Fruit fly (Drosophila melanogaster) whole organism, embryonic: ENCODE results near the gene DCAF12.

Source experiments
- C15 ChIP-seq: fragments of 200-800 bp; sonication (Bioruptor generic); IDR thresholded peaks from 3 replicates; pipeline ENCODE4 v1.3.6; 2022; ENCODE audit warnings: missing biosample characterization, missing genetic modification characterization
- CG1024 ChIP-seq: fragments of 200-800 bp; sonication (Bioruptor generic); IDR thresholded peaks from 2 replicates; pipeline ENCODE4 v1.3.6; 2022; ENCODE audit warnings: missing biosample characterization, missing genetic modification characterization
- CG12659 ChIP-seq: fragments of 200-800 bp; sonication (Bioruptor generic); optimal IDR thresholded peaks from 3 replicates; lab custom pipeline; 2017; ENCODE audit warnings: mild to moderate bottlenecking, missing biosample characterization, missing genetic modification reagents, missing genetic modification characterization
- CG13296 ChIP-seq: fragments of 200-800 bp; sonication (Bioruptor generic); optimal IDR thresholded peaks from 3 replicates; lab custom pipeline; 2018; ENCODE audit warnings: missing biosample characterization, mild to moderate bottlenecking, missing genetic modification characterization
- CG14441 ChIP-seq: fragments of 200-800 bp; sonication (Bioruptor generic); IDR thresholded peaks from 2 replicates; pipeline ENCODE4 v1.3.6; 2022; ENCODE audit warnings: missing biosample characterization, missing genetic modification characterization
- CG14860 ChIP-seq: fragments of 200-800 bp; sonication (Bioruptor generic); IDR thresholded peaks from 3 replicates; pipeline ENCODE4 v1.3.6; 2022; ENCODE audit warnings: missing biosample characterization, missing genetic modification characterization; ENCODE audit not compliant: partially characterized antibody
- CG15601 ChIP-seq: fragments of 200-800 bp; sonication (Bioruptor generic); optimal IDR thresholded peaks from 3 replicates; lab custom pipeline; 2019; ENCODE audit warnings: missing biosample characterization, mild to moderate bottlenecking, missing genetic modification characterization, moderate library complexity
- CG15696 ChIP-seq: fragments of 200-800 bp; sonication (Bioruptor generic); optimal IDR thresholded peaks from 2 replicates; lab custom pipeline; 2019; ENCODE audit warnings: missing biosample characterization, mild to moderate bottlenecking, missing genetic modification characterization, moderate library complexity
- CG17328 ChIP-seq: fragments of 200-800 bp; sonication (Bioruptor generic); IDR thresholded peaks from 2 replicates; pipeline ENCODE4 v1.3.6; 2022; ENCODE audit warnings: missing biosample characterization, missing genetic modification characterization
- CG17359 ChIP-seq: fragments of 200-800 bp; sonication (Bioruptor generic); optimal IDR thresholded peaks from 3 replicates; lab custom pipeline; 2018; ENCODE audit warnings: missing biosample characterization, mild to moderate bottlenecking, missing genetic modification characterization, moderate library complexity
- CG2889 ChIP-seq: fragments of 200-800 bp; sonication (Bioruptor generic); IDR thresholded peaks from 3 replicates; pipeline ENCODE4 v1.3.6; 2022; ENCODE audit warnings: missing biosample characterization, missing genetic modification characterization
- CG3065 ChIP-seq: fragments of 200-800 bp; sonication (Bioruptor generic); optimal IDR thresholded peaks from 2 replicates; lab custom pipeline; 2016; ENCODE audit warnings: missing biosample characterization, missing genetic modification characterization
- CG3995 ChIP-seq: fragments of 200-800 bp; sonication (Bioruptor generic); optimal IDR thresholded peaks from 3 replicates; lab custom pipeline; 2016; ENCODE audit warnings: missing biosample characterization, missing genetic modification characterization
- CG4854 ChIP-seq: fragments of 200-800 bp; sonication (Bioruptor generic); optimal IDR thresholded peaks from 2 replicates; lab custom pipeline; 2016; ENCODE audit warnings: missing biosample characterization, missing genetic modification characterization, inconsistent platforms
- CG7372 ChIP-seq: fragments of 200-800 bp; sonication (Bioruptor generic); IDR thresholded peaks from 2 replicates; pipeline ENCODE4 v1.3.6; 2022; ENCODE audit warnings: missing biosample characterization, missing genetic modification characterization
- CG7556 ChIP-seq: fragments of 200-800 bp; sonication (Bioruptor generic); optimal IDR thresholded peaks from 2 replicates; lab custom pipeline; 2017; ENCODE audit warnings: missing biosample characterization, mild to moderate bottlenecking, missing genetic modification characterization
- CG7928 ChIP-seq: fragments of 200-800 bp; sonication (Bioruptor generic); optimal IDR thresholded peaks from 2 replicates; lab custom pipeline; 2017; ENCODE audit warnings: missing biosample characterization, mild to moderate bottlenecking, missing genetic modification characterization
- CG8944 ChIP-seq: fragments of 200-800 bp; sonication (Bioruptor generic); optimal IDR thresholded peaks from 3 replicates; lab custom pipeline; 2016; ENCODE audit warnings: missing biosample characterization, missing genetic modification characterization
- D19A ChIP-seq: fragments of 200-800 bp; optimal IDR thresholded peaks from 3 replicates; lab custom pipeline; 2019; ENCODE audit warnings: missing biosample characterization, mild to moderate bottlenecking, missing genetic modification characterization, moderate library complexity
- H2.0 ChIP-seq: fragments of 200-800 bp; sonication (Bioruptor generic); IDR thresholded peaks from 2 replicates; pipeline ENCODE4 v1.3.6; 2022; ENCODE audit warnings: missing biosample characterization, missing genetic modification characterization
- Hr39 ChIP-seq: fragments of >200 bp; optimal IDR thresholded peaks from 2 replicates; lab custom pipeline; 2017
- Lpt ChIP-seq: fragments of >200 bp; optimal IDR thresholded peaks from 2 replicates; lab custom pipeline; 2018; ENCODE audit warnings: missing biosample characterization, missing genetic modification characterization
- Mrtf ChIP-seq: fragments of 200-800 bp; sonication (Bioruptor generic); IDR thresholded peaks from 3 replicates; pipeline ENCODE4 v1.3.6; 2022; ENCODE audit warnings: missing biosample characterization, missing genetic modification characterization
- NC2α ChIP-seq: fragments of 200-800 bp; sonication (Bioruptor generic); optimal IDR thresholded peaks from 2 replicates; lab custom pipeline; 2016; ENCODE audit warnings: missing biosample characterization, missing genetic modification characterization
- Poxn ChIP-seq: fragments of 200-800 bp; sonication (Bioruptor generic); IDR thresholded peaks from 2 replicates; pipeline ENCODE4 v1.3.6; 2022; ENCODE audit warnings: missing biosample characterization, missing genetic modification characterization
- Sin3A ChIP-seq: fragments of >200 bp; optimal IDR thresholded peaks from 2 replicates; lab custom pipeline; 2018
- Sry-β ChIP-seq: fragments of 200-800 bp; sonication (Bioruptor generic); optimal IDR thresholded peaks from 2 replicates; lab custom pipeline; 2018; ENCODE audit warnings: missing biosample characterization, mild to moderate bottlenecking, missing genetic modification characterization, moderate library complexity
- Stat92E ChIP-seq, 3 experiments: fragments of >200 bp in 2 of 3; fragments of 200-800 bp in 1 of 3; sonication (Bioruptor generic) in 1 of 3; optimal IDR thresholded peaks; 2 replicates each; lab custom pipeline; 2017 to 2019; ENCODE audit warnings: missing biosample characterization in 3 of 3, missing genetic modification characterization in 3 of 3, mild to moderate bottlenecking in 1 of 3, moderate library complexity in 1 of 3
- Xbp1 ChIP-seq: fragments of 200-800 bp; sonication (Bioruptor generic); optimal IDR thresholded peaks from 3 replicates; lab custom pipeline; 2016; ENCODE audit warnings: missing biosample characterization, mild to moderate bottlenecking, missing genetic modification characterization
- ab ChIP-seq: fragments of 200-800 bp; sonication (Bioruptor generic); optimal IDR thresholded peaks from 2 replicates; lab custom pipeline; 2016; ENCODE audit warnings: missing biosample characterization, missing genetic modification characterization
- bowl ChIP-seq: fragments of 200-800 bp; sonication (Bioruptor generic); IDR thresholded peaks from 2 replicates; pipeline ENCODE4 v1.3.6; 2022; ENCODE audit warnings: missing biosample characterization, missing genetic modification characterization
- bsh ChIP-seq, 2 experiments: fragments of 200-800 bp; sonication (Bioruptor generic); optimal IDR thresholded peaks; 2 replicates each; lab custom pipeline; 2017 to 2018; ENCODE audit warnings: mild to moderate bottlenecking in 2 of 2, missing biosample characterization in 2 of 2, missing genetic modification characterization in 2 of 2, moderate library complexity in 1 of 2
- chinmo ChIP-seq: fragments of 200-800 bp; sonication (Bioruptor generic); IDR thresholded peaks from 4 replicates; pipeline ENCODE4 v1.3.6; 2022; ENCODE audit warnings: missing biosample characterization, missing genetic modification characterization; ENCODE audit not compliant: partially characterized antibody
- chm ChIP-seq: fragments of 200-800 bp; sonication (Bioruptor generic); IDR thresholded peaks from 2 replicates; pipeline ENCODE4 v1.3.6; 2022; ENCODE audit warnings: missing biosample characterization, missing genetic modification characterization
- cwo ChIP-seq: fragments of 200-800 bp; sonication (Bioruptor generic); optimal IDR thresholded peaks from 3 replicates; lab custom pipeline; 2017; ENCODE audit warnings: missing biosample characterization, missing genetic modification characterization, mild to moderate bottlenecking, moderate library complexity, missing genetic modification reagents
- da ChIP-seq: fragments of 200-800 bp; sonication (Bioruptor generic); optimal IDR thresholded peaks from 2 replicates; lab custom pipeline; 2016; ENCODE audit warnings: missing biosample characterization, missing genetic modification characterization
- dimm ChIP-seq: fragments of 200-800 bp; sonication (Bioruptor generic); IDR thresholded peaks from 2 replicates; pipeline ENCODE4 v1.3.6; 2022; ENCODE audit warnings: missing biosample characterization, missing genetic modification characterization
- dmrt11E ChIP-seq: fragments of 200-800 bp; sonication (Bioruptor generic); optimal IDR thresholded peaks from 3 replicates; lab custom pipeline; 2018; ENCODE audit warnings: missing biosample characterization, mild to moderate bottlenecking, missing genetic modification characterization, moderate library complexity
- esg ChIP-seq: fragments of 200-800 bp; sonication (Bioruptor generic); conservative IDR thresholded peaks from 2 replicates; pipeline ENCODE4 v1.3.6; 2022; ENCODE audit warnings: missing biosample characterization, missing genetic modification characterization
- ind ChIP-seq: fragments of 200-800 bp; sonication (Bioruptor generic); optimal IDR thresholded peaks from 3 replicates; lab custom pipeline; 2016; ENCODE audit warnings: missing biosample characterization, missing genetic modification characterization
- kah ChIP-seq: fragments of 200-800 bp; sonication (Bioruptor generic); optimal IDR thresholded peaks from 2 replicates; lab custom pipeline; 2018; ENCODE audit warnings: missing biosample characterization, mild to moderate bottlenecking, missing genetic modification characterization
- lab ChIP-seq: fragments of 200-800 bp; sonication (Bioruptor generic); optimal IDR thresholded peaks from 3 replicates; lab custom pipeline; 2017; ENCODE audit warnings: missing biosample characterization, missing genetic modification characterization, mild to moderate bottlenecking, moderate library complexity, missing genetic modification reagents
- lbe ChIP-seq: fragments of 200-800 bp; sonication (Bioruptor generic); optimal IDR thresholded peaks from 2 replicates; lab custom pipeline; 2016; ENCODE audit warnings: missing biosample characterization, mild to moderate bottlenecking, missing genetic modification characterization
- nerfin-1 ChIP-seq: fragments of 200-800 bp; sonication (Bioruptor generic); optimal IDR thresholded peaks from 3 replicates; lab custom pipeline; 2019; ENCODE audit warnings: missing biosample characterization, mild to moderate bottlenecking, missing genetic modification characterization, moderate library complexity
- pita ChIP-seq: fragments of 200-800 bp; sonication (Bioruptor generic); optimal IDR thresholded peaks from 2 replicates; lab custom pipeline; 2017; ENCODE audit warnings: missing biosample characterization, mild to moderate bottlenecking, missing genetic modification characterization
- pzg ChIP-seq: fragments of 200-800 bp; sonication (Bioruptor generic); optimal IDR thresholded peaks from 3 replicates; lab custom pipeline; 2018; ENCODE audit warnings: missing biosample characterization, mild to moderate bottlenecking, missing genetic modification characterization, moderate library complexity
- sd ChIP-seq: fragments of 200-800 bp; sonication (Bioruptor generic); optimal IDR thresholded peaks from 3 replicates; lab custom pipeline; 2018; ENCODE audit warnings: missing biosample characterization, mild to moderate bottlenecking, missing genetic modification characterization, moderate library complexity
- ttk ChIP-seq: fragments of 200-800 bp; sonication (Bioruptor generic); IDR thresholded peaks from 2 replicates; pipeline ENCODE4 v2.1.2; 2022; ENCODE audit warnings: missing biosample characterization, missing genetic modification characterization
- unc-4 ChIP-seq: fragments of 200-800 bp; sonication (Bioruptor generic); IDR thresholded peaks from 2 replicates; pipeline ENCODE4 v1.3.6; 2022; ENCODE audit warnings: missing biosample characterization, missing genetic modification characterization; ENCODE audit not compliant: partially characterized antibody
- wdn ChIP-seq: fragments of 200-800 bp; sonication (Bioruptor generic); IDR thresholded peaks from 2 replicates; pipeline ENCODE4 v1.3.6; 2022; ENCODE audit warnings: missing biosample characterization, missing genetic modification characterization
- zf30C ChIP-seq: fragments of 200-800 bp; sonication (Bioruptor generic); optimal IDR thresholded peaks from 3 replicates; lab custom pipeline; 2018; ENCODE audit warnings: missing biosample characterization, mild to moderate bottlenecking, missing genetic modification characterization

The DCAF12 gene

dm6 chr3R:12016828-12017280 is at the start of gene DCAF12, which contains the start of gene Spt3 (continued):
- no peak for TF ChIP-seq ttk (GFP tag; lab: Robert Waterston, UW)
- TF ChIP-seq nerfin-1 (tag; lab: Kevin White, UChicago): peak; percentile 54
- TF ChIP-seq lbe (GFP tag; lab: Kevin White, UChicago): no peak
- peak; percentile 64 for TF ChIP-seq CG15601 (tag; lab: Kevin White, UChicago)
- TF ChIP-seq Stat92E (GFP tag; optimal IDR thresholded peaks at IDR 0.05; lab: Kevin White, UChicago): peak in 1 of 3 experiments; percentile 3
- TF ChIP-seq pita (GFP tag; lab: Kevin White, UChicago): no peak
- peak; percentile 55 for TF ChIP-seq D19A (tag; lab: Kevin White, UChicago)
- peak; percentile 81; the same call in 2 of the 4 replicates for TF ChIP-seq chinmo
- no peak for TF ChIP-seq Poxn (GFP tag; lab: Robert Waterston, UW)
- TF ChIP-seq chm: no peak
- no peak for TF ChIP-seq CG8944 (GFP tag; lab: Kevin White, UChicago)
- TF ChIP-seq bsh (GFP tag; optimal IDR thresholded peaks at IDR 0.05; lab: Kevin White, UChicago): no peak
- peak; percentile 27 for TF ChIP-seq CG3995 (GFP tag; lab: Kevin White, UChicago)
- no peak for TF ChIP-seq CG7556
- no peak for TF ChIP-seq CG4854
- no peak for TF ChIP-seq cwo
- peak; percentile 76 for TF ChIP-seq Sry-β (GFP tag; lab: Kevin White, UChicago)
- no peak for TF ChIP-seq Sin3A (lab: Kevin White, UChicago)
- TF ChIP-seq unc-4 (GFP tag; lab: Robert Waterston, UW): peak; percentile 87
- peak; percentile 53 for TF ChIP-seq ind (GFP tag; lab: Kevin White, UChicago)
- TF ChIP-seq H2.0: 0 out of 2 replicates have a peak, but pooled peaks have one; percentile 23
- TF ChIP-seq CG3065 (GFP tag; lab: Kevin White, UChicago): no peak
- TF ChIP-seq CG14441 (GFP tag; lab: Robert Waterston, UW): peak; percentile 37; the same call in 1 of the 2 replicates
- no peak for TF ChIP-seq CG1024 (GFP tag; lab: Robert Waterston, UW)
- peak; percentile 95 for TF ChIP-seq CG14860 (GFP tag; lab: Robert Waterston, UW)
- 0 out of 2 replicates have a peak, but pooled peaks have one; percentile 21 for TF ChIP-seq wdn (GFP tag; lab: Robert Waterston, UW)
- TF ChIP-seq NC2α: no peak
- peak; percentile 48; the same call in 1 of the 2 replicates for TF ChIP-seq CG7372 (GFP tag; lab: Robert Waterston, UW)
- TF ChIP-seq dimm: no peak
- peak; percentile 37 for TF ChIP-seq pzg (GFP tag; lab: Kevin White, UChicago)
- no peak for TF ChIP-seq CG17328
- TF ChIP-seq CG15696 (tag; lab: Kevin White, UChicago): peak; percentile 78
- no peak for TF ChIP-seq da
- TF ChIP-seq CG12659 (GFP tag; lab: Kevin White, UChicago): peak; percentile 60
- no peak for TF ChIP-seq bowl (GFP tag; lab: Robert Waterston, UW)
- TF ChIP-seq Xbp1 (GFP tag; lab: Kevin White, UChicago): peak; percentile 50
- peak; percentile 63 for TF ChIP-seq lab (GFP tag; lab: Kevin White, UChicago)
- no peak for TF ChIP-seq Lpt
- TF ChIP-seq zf30C (GFP tag; lab: Kevin White, UChicago): no peak
- no peak for TF ChIP-seq Hr39
- peak; percentile 17 for TF ChIP-seq kah
- TF ChIP-seq ab: no peak
- TF ChIP-seq esg (GFP tag; lab: Robert Waterston, UW): no peak
- no peak for TF ChIP-seq C15 (GFP tag; lab: Robert Waterston, UW)
- TF ChIP-seq CG2889 (GFP tag; lab: Robert Waterston, UW): no peak
- TF ChIP-seq CG17359 (tag; lab: Kevin White, UChicago): no peak
- TF ChIP-seq CG13296: no peak
- TF ChIP-seq sd (tag; lab: Kevin White, UChicago): no peak
- peak; percentile 67 for TF ChIP-seq dmrt11E (tag; lab: Kevin White, UChicago)
- TF ChIP-seq CG7928 (GFP tag; lab: Kevin White, UChicago): peak; percentile 5
- 0 out of 3 replicates have a peak, but pooled peaks have one; percentile 26 for TF ChIP-seq Mrtf (GFP tag; lab: Robert Waterston, UW)
